Fruit fly (Drosophila melanogaster) whole organism, embryonic: Measurements from ENCODE around the gene CG6602.

ENCODE experiments used
- Aef1 ChIP-seq: fragments of 200-800 bp; sonication (Bioruptor generic); IDR thresholded peaks from 3 replicates; pipeline ENCODE4 v1.3.6; 2022; ENCODE audit warnings: missing biosample characterization, missing genetic modification characterization
- Antp ChIP-seq: fragments of 200-800 bp; sonication (Bioruptor generic); optimal IDR thresholded peaks from 3 replicates; lab custom pipeline; 2016; ENCODE audit warnings: missing biosample characterization, missing genetic modification characterization
- Bteb2 ChIP-seq: fragments of 200-800 bp; sonication (Bioruptor generic); optimal IDR thresholded peaks from 2 replicates; lab custom pipeline; 2016; ENCODE audit warnings: missing biosample characterization, missing genetic modification characterization
- CG10274 ChIP-seq: fragments of 200-800 bp; sonication (Bioruptor generic); optimal IDR thresholded peaks from 3 replicates; lab custom pipeline; 2017; ENCODE audit warnings: missing biosample characterization, mild to moderate bottlenecking, missing genetic modification characterization
- CG10462 ChIP-seq: fragments of 200-800 bp; sonication (Bioruptor generic); optimal IDR thresholded peaks from 2 replicates; lab custom pipeline; 2016; ENCODE audit warnings: missing biosample characterization, missing genetic modification characterization
- CG11085 ChIP-seq: fragments of 200-800 bp; sonication (Bioruptor generic); IDR thresholded peaks from 2 replicates; pipeline ENCODE4 v1.3.6; 2022; ENCODE audit warnings: missing biosample characterization, missing genetic modification characterization
- CG11456 ChIP-seq: fragments of 200-800 bp; sonication (Bioruptor generic); IDR thresholded peaks from 3 replicates; pipeline ENCODE4 v1.3.6; 2022; ENCODE audit warnings: missing biosample characterization, missing genetic modification characterization
- CG11695 ChIP-seq: fragments of 200-800 bp; sonication (Bioruptor generic); IDR thresholded peaks from 3 replicates; pipeline ENCODE4 v1.3.6; 2022; ENCODE audit warnings: missing biosample characterization, missing genetic modification characterization
- CG12236 ChIP-seq: fragments of 200-800 bp; sonication (Bioruptor generic); optimal IDR thresholded peaks from 2 replicates; lab custom pipeline; 2016; ENCODE audit warnings: missing biosample characterization, missing genetic modification characterization
- CG12391 ChIP-seq: fragments of 200-800 bp; sonication (Bioruptor generic); optimal IDR thresholded peaks from 3 replicates; lab custom pipeline; 2018; ENCODE audit warnings: missing biosample characterization, mild to moderate bottlenecking, missing genetic modification characterization, moderate library complexity
- CG14014 ChIP-seq: fragments of 200-800 bp; sonication (Bioruptor generic); IDR thresholded peaks from 2 replicates; pipeline ENCODE4 v1.3.6; 2022; ENCODE audit warnings: missing biosample characterization, missing genetic modification characterization
- CG14667 ChIP-seq: fragments of 200-800 bp; sonication (Bioruptor generic); IDR thresholded peaks from 2 replicates; pipeline ENCODE4 v1.3.6; 2022; ENCODE audit warnings: missing biosample characterization, missing genetic modification characterization
- CG14860 ChIP-seq: fragments of 200-800 bp; sonication (Bioruptor generic); IDR thresholded peaks from 3 replicates; pipeline ENCODE4 v1.3.6; 2022; ENCODE audit warnings: missing biosample characterization, missing genetic modification characterization; ENCODE audit not compliant: partially characterized antibody
- CG1602 ChIP-seq: fragments of 200-800 bp; sonication (Bioruptor generic); optimal IDR thresholded peaks from 3 replicates; lab custom pipeline; 2016; ENCODE audit warnings: missing biosample characterization, missing genetic modification characterization
- CG1603 ChIP-seq: fragments of 200-800 bp; sonication (Bioruptor generic); optimal IDR thresholded peaks from 2 replicates; lab custom pipeline; 2019; ENCODE audit warnings: missing biosample characterization, mild to moderate bottlenecking, missing genetic modification characterization, moderate library complexity
- CG17829 ChIP-seq: fragments of 200-800 bp; optimal IDR thresholded peaks from 2 replicates; lab custom pipeline; 2019; ENCODE audit warnings: missing biosample characterization, mild to moderate bottlenecking, missing genetic modification characterization, moderate library complexity
- CG2678 ChIP-seq: fragments of 200-800 bp; sonication (Bioruptor generic); optimal IDR thresholded peaks from 3 replicates; lab custom pipeline; 2019; ENCODE audit warnings: missing biosample characterization, mild to moderate bottlenecking, missing genetic modification characterization, moderate library complexity
- CG31441 ChIP-seq: fragments of 200-800 bp; sonication (Bioruptor generic); IDR thresholded peaks from 2 replicates; pipeline ENCODE4 v1.3.6; 2022; ENCODE audit warnings: missing biosample characterization, missing genetic modification characterization
- CG3407 ChIP-seq: fragments of 200-800 bp; sonication (Bioruptor generic); optimal IDR thresholded peaks from 2 replicates; lab custom pipeline; 2018; ENCODE audit warnings: missing biosample characterization, mild to moderate bottlenecking, missing genetic modification characterization
- CG4707 ChIP-seq: fragments of 200-800 bp; sonication (Bioruptor generic); optimal IDR thresholded peaks from 2 replicates; lab custom pipeline; 2018; ENCODE audit warnings: missing biosample characterization, mild to moderate bottlenecking, missing genetic modification characterization, moderate library complexity
- CG7556 ChIP-seq: fragments of 200-800 bp; sonication (Bioruptor generic); optimal IDR thresholded peaks from 2 replicates; lab custom pipeline; 2017; ENCODE audit warnings: missing biosample characterization, mild to moderate bottlenecking, missing genetic modification characterization
- CG8089 ChIP-seq: fragments of 200-800 bp; sonication (Bioruptor generic); optimal IDR thresholded peaks from 3 replicates; lab custom pipeline; 2016; ENCODE audit warnings: missing biosample characterization, missing genetic modification characterization
- CG8281 ChIP-seq: fragments of 200-800 bp; sonication (Bioruptor generic); optimal IDR thresholded peaks from 2 replicates; lab custom pipeline; 2018; ENCODE audit warnings: missing biosample characterization, mild to moderate bottlenecking, missing genetic modification characterization, moderate library complexity
- CG8924 ChIP-seq: fragments of 200-800 bp; optimal IDR thresholded peaks from 3 replicates; lab custom pipeline; 2019; ENCODE audit warnings: missing biosample characterization, mild to moderate bottlenecking, missing genetic modification characterization, moderate library complexity
- CG9215 ChIP-seq: fragments of 200-800 bp; sonication (Bioruptor generic); IDR thresholded peaks from 2 replicates; pipeline ENCODE4 v1.3.6; 2022; ENCODE audit warnings: missing biosample characterization, missing genetic modification characterization
- CG9727 ChIP-seq: fragments of 200-800 bp; sonication (Bioruptor generic); optimal IDR thresholded peaks from 3 replicates; lab custom pipeline; 2017; ENCODE audit warnings: missing biosample characterization, mild to moderate bottlenecking, missing genetic modification characterization
- CG9797 ChIP-seq: fragments of 200-800 bp; sonication (Bioruptor generic); optimal IDR thresholded peaks from 3 replicates; lab custom pipeline; 2018; ENCODE audit warnings: missing biosample characterization, mild to moderate bottlenecking, missing genetic modification characterization
- Hmr ChIP-seq: fragments of 200-800 bp; sonication (Bioruptor generic); optimal IDR thresholded peaks from 3 replicates; lab custom pipeline; 2017; ENCODE audit warnings: mild to moderate bottlenecking, missing biosample characterization, missing genetic modification reagents, missing genetic modification characterization
- Rfx ChIP-seq: fragments of 200-800 bp; sonication (Bioruptor generic); IDR thresholded peaks from 2 replicates; pipeline ENCODE4 v1.3.6; 2022; ENCODE audit warnings: missing biosample characterization, missing genetic modification characterization
- Xrp1 ChIP-seq: fragments of 200-800 bp; sonication (Bioruptor generic); IDR thresholded peaks from 2 replicates; pipeline ENCODE4 v1.3.6; 2022; ENCODE audit warnings: missing biosample characterization, missing genetic modification characterization
- ara ChIP-seq: fragments of 200-800 bp; sonication (Bioruptor generic); IDR thresholded peaks from 2 replicates; pipeline ENCODE4 v1.3.6; 2022; ENCODE audit warnings: missing biosample characterization, missing genetic modification characterization
- ato ChIP-seq: fragments of 200-800 bp; sonication (Bioruptor generic); IDR thresholded peaks from 2 replicates; pipeline ENCODE4 v1.3.6; 2022; ENCODE audit warnings: missing biosample characterization, missing genetic modification characterization; ENCODE audit not compliant: partially characterized antibody
- bab2 ChIP-seq: fragments of 200-800 bp; sonication (Bioruptor generic); optimal IDR thresholded peaks from 2 replicates; lab custom pipeline; 2016; ENCODE audit warnings: missing biosample characterization, missing genetic modification characterization
- chif ChIP-seq, 2 experiments: fragments of 200-800 bp; sonication (Bioruptor generic); optimal IDR thresholded peaks; 3 replicates each; lab custom pipeline; 2016; ENCODE audit warnings: missing biosample characterization in 2 of 2, missing genetic modification characterization in 2 of 2
- eyg ChIP-seq: fragments of 200-800 bp; sonication (Bioruptor generic); optimal IDR thresholded peaks from 3 replicates; lab custom pipeline; 2016; ENCODE audit warnings: missing biosample characterization, missing genetic modification characterization
- fd102C ChIP-seq: fragments of 200-800 bp; sonication (Bioruptor generic); optimal IDR thresholded peaks from 2 replicates; lab custom pipeline; 2018; ENCODE audit warnings: missing biosample characterization, mild to moderate bottlenecking, missing genetic modification characterization, moderate library complexity
- ftz-f1 ChIP-seq: fragments of 200-800 bp; sonication (Bioruptor generic); optimal IDR thresholded peaks from 2 replicates; lab custom pipeline; 2016; ENCODE audit warnings: missing biosample characterization, missing genetic modification characterization
- ken ChIP-seq: fragments of 200-800 bp; sonication (Bioruptor generic); IDR thresholded peaks from 3 replicates; pipeline ENCODE4 v1.3.6; 2022; ENCODE audit warnings: missing biosample characterization, missing genetic modification characterization
- knrl ChIP-seq: fragments of 200-800 bp; sonication (Bioruptor generic); IDR thresholded peaks from 3 replicates; pipeline ENCODE4 v1.3.6; 2022; ENCODE audit warnings: missing biosample characterization, missing genetic modification characterization; ENCODE audit not compliant: partially characterized antibody
- mam ChIP-seq: fragments of 200-800 bp; sonication (Bioruptor generic); optimal IDR thresholded peaks from 3 replicates; lab custom pipeline; 2016; ENCODE audit warnings: missing biosample characterization, missing genetic modification characterization
- nau ChIP-seq: fragments of 200-800 bp; sonication (Bioruptor generic); optimal IDR thresholded peaks from 3 replicates; lab custom pipeline; 2017; ENCODE audit warnings: missing biosample characterization, mild to moderate bottlenecking, missing genetic modification characterization, missing genetic modification reagents
- oc ChIP-seq: fragments of 200-800 bp; sonication (Bioruptor generic); optimal IDR thresholded peaks from 2 replicates; lab custom pipeline; 2018; ENCODE audit warnings: missing biosample characterization, mild to moderate bottlenecking, missing genetic modification characterization, moderate library complexity
- peb ChIP-seq: fragments of 200-800 bp; sonication (Bioruptor generic); IDR thresholded peaks from 2 replicates; pipeline ENCODE4 v1.3.6; 2022; ENCODE audit warnings: missing biosample characterization, missing genetic modification characterization
- sim ChIP-seq: fragments of 200-800 bp; sonication (Bioruptor generic); IDR thresholded peaks from 2 replicates; pipeline ENCODE4 v1.3.6; 2022; ENCODE audit warnings: missing biosample characterization, missing genetic modification characterization
- sisA ChIP-seq: fragments of 200-800 bp; sonication (Bioruptor generic); IDR thresholded peaks from 2 replicates; pipeline ENCODE4 v1.3.6; 2022; ENCODE audit warnings: missing biosample characterization, missing genetic modification characterization
- sqz ChIP-seq: fragments of 200-800 bp; sonication (Bioruptor generic); optimal IDR thresholded peaks from 3 replicates; lab custom pipeline; 2018; ENCODE audit warnings: missing biosample characterization, mild to moderate bottlenecking, missing genetic modification characterization
- tgo ChIP-seq: fragments of 200-800 bp; sonication (Bioruptor generic); IDR thresholded peaks from 3 replicates; pipeline ENCODE4 v1.3.6; 2022; ENCODE audit warnings: missing biosample characterization, missing genetic modification characterization
- usp ChIP-seq: fragments of >200 bp; optimal IDR thresholded peaks from 2 replicates; lab custom pipeline; 2017; ENCODE audit warnings: missing biosample characterization, missing genetic modification characterization
- zen2 ChIP-seq: fragments of 200-800 bp; sonication (Bioruptor generic); IDR thresholded peaks from 3 replicates; pipeline ENCODE4 v1.3.6; 2022; ENCODE audit warnings: missing biosample characterization, missing genetic modification characterization; ENCODE audit not compliant: partially characterized antibody

Gene CG6602

dm6 chr3L:6074975-6075692 is 3.2 kb downstream of the CG6602 start, which contains the start of the genes CG13295 and CG6610 (continued):
- TF ChIP-seq CG14667 (GFP tag; lab: Robert Waterston, UW) = peak; percentile 46; the same call in 1 of the 2 replicates
- peak; percentile 70 for TF ChIP-seq Xrp1
- TF ChIP-seq mam (GFP tag; lab: Kevin White, UChicago) = peak; percentile 67
- 0 out of 2 replicates have a peak, but pooled peaks have one; percentile 44 for TF ChIP-seq CG14014 (GFP tag; lab: Robert Waterston, UW)
- no peak for TF ChIP-seq CG4707 (GFP tag; lab: Kevin White, UChicago)
- peak; percentile 61 for TF ChIP-seq ftz-f1
- TF ChIP-seq Rfx (GFP tag; lab: Robert Waterston, UW) = peak; percentile 72
- 0 out of 2 replicates have a peak, but pooled peaks have one; percentile 14 for TF ChIP-seq peb (GFP tag; lab: Robert Waterston, UW)
- no peak for TF ChIP-seq ato (GFP tag; lab: Robert Waterston, UW)
- no peak for TF ChIP-seq ara (GFP tag; lab: Robert Waterston, UW)
- 0 out of 3 replicates have a peak, but pooled peaks have one; percentile 40 for TF ChIP-seq CG11695 (GFP tag; lab: Robert Waterston, UW)
- TF ChIP-seq CG14860 = no peak
- TF ChIP-seq Bteb2 (GFP tag; lab: Kevin White, UChicago) = peak; percentile 36
- TF ChIP-seq sisA (GFP tag; lab: Robert Waterston, UW) = peak; percentile 46; the same call in 1 of the 2 replicates
- peak; percentile 68 for TF ChIP-seq CG9797
- peak in 1 of 2 experiments; percentile 37 for TF ChIP-seq chif (GFP tag; optimal IDR thresholded peaks at IDR 0.05; lab: Kevin White, UChicago)
- TF ChIP-seq CG9727 = peak; percentile 67
- TF ChIP-seq nau = no peak
- no peak for TF ChIP-seq knrl (GFP tag; lab: Robert Waterston, UW)
- TF ChIP-seq CG8281 (tag; lab: Kevin White, UChicago) = no peak
- peak; percentile 46; the same call in 1 of the 3 replicates for TF ChIP-seq Aef1 (GFP tag; lab: Robert Waterston, UW)
- TF ChIP-seq ken (GFP tag; lab: Robert Waterston, UW) = peak; percentile 19; the same call in 1 of the 3 replicates
- TF ChIP-seq CG9215 (GFP tag; lab: Robert Waterston, UW) = peak; percentile 66
- TF ChIP-seq CG1602 = peak; percentile 40
- TF ChIP-seq CG3407 (GFP tag; lab: Kevin White, UChicago) = no peak
- no peak for TF ChIP-seq CG8089 (GFP tag; lab: Kevin White, UChicago)
- no peak for TF ChIP-seq usp (GFP tag; lab: Kevin White, UChicago)
- no peak for TF ChIP-seq CG1603
- TF ChIP-seq CG10274 (GFP tag; lab: Kevin White, UChicago) = no peak
- peak; percentile 38 for TF ChIP-seq CG17829
- peak; percentile 60 for TF ChIP-seq CG11085 (GFP tag; lab: Robert Waterston, UW)
- TF ChIP-seq CG11456 (GFP tag; lab: Robert Waterston, UW) = peak; percentile 3; the same call in 1 of the 3 replicates
- TF ChIP-seq CG12236 (GFP tag; lab: Kevin White, UChicago) = no peak
- no peak; the same call in 2 of the 3 replicates for TF ChIP-seq tgo
- TF ChIP-seq zen2 = no peak
- TF ChIP-seq CG8924 (tag; lab: Kevin White, UChicago) = peak; percentile 78
- no peak for TF ChIP-seq sim (GFP tag; lab: Robert Waterston, UW)
- TF ChIP-seq fd102C (GFP tag; lab: Kevin White, UChicago) = no peak
- TF ChIP-seq sqz (GFP tag; lab: Kevin White, UChicago) = no peak
- TF ChIP-seq CG12391 = peak; percentile 71
- TF ChIP-seq CG31441 (GFP tag; lab: Robert Waterston, UW) = peak; percentile 60; the same call in 1 of the 2 replicates
- peak; percentile 27 for TF ChIP-seq bab2
- peak; percentile 26 for TF ChIP-seq Hmr (GFP tag; lab: Kevin White, UChicago)
- TF ChIP-seq CG2678 = peak; percentile 76
- TF ChIP-seq CG7556 (GFP tag; lab: Kevin White, UChicago) = peak; percentile 28
- peak; percentile 13 for TF ChIP-seq CG10462 (GFP tag; lab: Kevin White, UChicago)
- peak; percentile 21 for TF ChIP-seq Antp
- TF ChIP-seq eyg (GFP tag; lab: Kevin White, UChicago) = no peak
- no peak for TF ChIP-seq oc (tag; lab: Kevin White, UChicago)
